Fruit fly (Drosophila melanogaster): ENCODE measurements around the gene CG13689.

CG13689 gene

dm6 chr2L:594635-595384, 7.8 kb upstream of the CG13689 start, which contains the start of gene Gsc (continued):
- TF ChIP-seq ato (GFP tag; IDR thresholded peaks at IDR 0.05; ENCODE audit: partially characterized antibody) (no peak), crol (GFP tag; IDR thresholded peaks at IDR 0.05) (peak; percentile 24), CG1647 (GFP tag; optimal IDR thresholded peaks at IDR 0.05) (no peak), CG4854 (GFP tag; optimal IDR thresholded peaks at IDR 0.05) (no peak), otp (GFP tag; IDR thresholded peaks at IDR 0.05) (no peak), twi (tag; optimal IDR thresholded peaks at IDR 0.05) (peak; percentile 34), dysf (GFP tag; IDR thresholded peaks at IDR 0.05) (no peak), Tbp (GFP tag; optimal IDR thresholded peaks at IDR 0.05) (no peak), sens (GFP tag) (peak; percentile 27), Rx (GFP tag; IDR thresholded peaks at IDR 0.05) (no peak)

- TF ChIP-seq CG12769 (tag; optimal IDR thresholded peaks at IDR 0.05) (no peak), Eip74EF (GFP tag; optimal IDR thresholded peaks at IDR 0.05) (no peak), gsb-n (tag; optimal IDR thresholded peaks at IDR 0.05) (peak; percentile 22), repo (GFP tag; optimal IDR thresholded peaks at IDR 0.05) (no peak), fd102C (GFP tag; optimal IDR thresholded peaks at IDR 0.05) (no peak), CG9437 (GFP tag; optimal IDR thresholded peaks at IDR 0.05) (no peak), pan (optimal IDR thresholded peaks at IDR 0.05) (no peak), pan (GFP tag; optimal IDR thresholded peaks at IDR 0.05 in 1 of 2, IDR thresholded peaks at IDR 0.05 in 1 of 2) (no peak), Adf1 (GFP tag; IDR thresholded peaks at IDR 0.05) (no peak), Asciz (GFP tag; optimal IDR thresholded peaks at IDR 0.05) (no peak), CG43689 (GFP tag; IDR thresholded peaks at IDR 0.05) (no peak), tio (GFP tag; optimal IDR thresholded peaks at IDR 0.05) (no peak), CG10321 (GFP tag; IDR thresholded peaks at IDR 0.05) (no peak), CG8924 (tag; optimal IDR thresholded peaks at IDR 0.05) (no peak), tll (GFP tag; optimal IDR thresholded peaks at IDR 0.05) (no peak), gce (GFP tag; IDR thresholded peaks at IDR 0.05) (no peak), psq (GFP tag; optimal IDR thresholded peaks at IDR 0.05) (no peak), Sin3A (optimal IDR thresholded peaks at IDR 0.05) (no peak), nerfin-1 (tag; optimal IDR thresholded peaks at IDR 0.05) (no peak), CG33557 (GFP tag; optimal IDR thresholded peaks at IDR 0.05) (no peak), CG1832 (GFP tag; optimal IDR thresholded peaks at IDR 0.05) (peak; percentile 38), pum (GFP tag; optimal IDR thresholded peaks at IDR 0.05) (no peak), Med (GFP tag) (no peak), CG15479 (GFP tag; optimal IDR thresholded peaks at IDR 0.05) (peak; percentile 47), CG17359 (tag; optimal IDR thresholded peaks at IDR 0.05) (no peak), Ets65A (GFP tag) (peak; percentile 81), aop (GFP tag; IDR thresholded peaks at IDR 0.05) (no peak), CG2202 (tag; optimal IDR thresholded peaks at IDR 0.05) (no peak), CG14667 (GFP tag; IDR thresholded peaks at IDR 0.05) (no peak), Stat92E (GFP tag; optimal IDR thresholded peaks at IDR 0.05) (no peak), dmrt99B (tag; optimal IDR thresholded peaks at IDR 0.05) (no peak), Bgb (GFP tag; IDR thresholded peaks at IDR 0.05; ENCODE audit: partially characterized antibody) (no peak), CG8089 (GFP tag; optimal IDR thresholded peaks at IDR 0.05) (no peak), stc (GFP tag; IDR thresholded peaks at IDR 0.05) (no peak), inv (GFP tag; IDR thresholded peaks at IDR 0.05; ENCODE audit: partially characterized antibody) (no peak), Dip3 (GFP tag; optimal IDR thresholded peaks at IDR 0.05) (no peak), eve (GFP tag; optimal IDR thresholded peaks at IDR 0.05) (no peak), hbn (GFP tag; IDR thresholded peaks at IDR 0.05; ENCODE audit: partially characterized antibody) (no peak), zfh1 (GFP tag; IDR thresholded peaks at IDR 0.05) (0 out of 3 replicates have a peak, but pooled peaks have one; percentile 20), CG3281 (GFP tag; optimal IDR thresholded peaks at IDR 0.05) (no peak)
These were observed 4.8 kb upstream of the CG13689 start for dm6 chr2L:597771-598170.

Measured in whole organism, embryonic.